Worm (Caenorhabditis elegans) whole organism, L1 larva: Measurements from ENCODE around the gene lgc-34.
"Not testable (repeated sequence)": the region's sequence is repeated elsewhere in the genome, so short reads cannot be mapped to it uniquely, and the experiment has no call there.

Experiments used
- C04F5.9 ChIP-seq: sonication (generic microtip); optimal IDR thresholded peaks from 2 replicates; lab custom pipeline; 2016; ENCODE audit warnings: missing genetic modification characterization, missing compliant biosample characterization
- C16A3.4 ChIP-seq: fragments of 150-350 bp; optimal IDR thresholded peaks from 2 replicates; lab custom pipeline; 2014; ENCODE audit warnings: missing biosample characterization, missing genetic modification characterization
- C34B4.2 ChIP-seq: sonication (generic microtip); optimal IDR thresholded peaks from 2 replicates; lab custom pipeline; 2017; ENCODE audit warnings: mild to moderate bottlenecking, missing genetic modification characterization, missing compliant biosample characterization
- F16B12.6 ChIP-seq: fragments of 150-350 bp; optimal IDR thresholded peaks from 2 replicates; lab custom pipeline; 2014; ENCODE audit warnings: missing biosample characterization, missing genetic modification characterization
- aha-1 ChIP-seq: fragments of 150-350 bp; optimal IDR thresholded peaks from 2 replicates; lab custom pipeline; 2014; ENCODE audit warnings: missing biosample characterization, missing genetic modification characterization
- alr-1 ChIP-seq: fragments of 200-800 bp; sonication (Bioruptor generic); optimal IDR thresholded peaks from 2 replicates; lab custom pipeline; 2018; ENCODE audit warnings: borderline replicate concordance, mild to moderate bottlenecking, missing genetic modification characterization, missing compliant biosample characterization
- ama-1 ChIP-seq: fragments of 150-350 bp; optimal IDR thresholded peaks from 2 replicates; lab custom pipeline; 2014
- blmp-1 ChIP-seq: fragments of 150-350 bp; optimal IDR thresholded peaks from 2 replicates; lab custom pipeline; 2014; ENCODE audit warnings: missing biosample characterization, missing genetic modification characterization
- ceh-88 ChIP-seq: fragments of 200-800 bp; sonication (Bioruptor generic); IDR thresholded peaks from 2 replicates; pipeline ENCODE4 v1.3.6; 2022; ENCODE audit warnings: missing genetic modification characterization, missing compliant biosample characterization
- ces-1 ChIP-seq: fragments of 150-350 bp; optimal IDR thresholded peaks from 2 replicates; lab custom pipeline; 2014; ENCODE audit warnings: missing biosample characterization, missing genetic modification reagents, missing genetic modification characterization
- dpl-1 ChIP-seq, 3 experiments: fragments of 150-350 bp in 2 of 3; sonication (generic microtip) in 1 of 3; optimal IDR thresholded peaks; 2 replicates each; lab custom pipeline; 2014 to 2017; ENCODE audit warnings: missing biosample characterization in 3 of 3, missing genetic modification characterization in 3 of 3, missing genetic modification reagents in 3 of 3
- dsc-1 ChIP-seq: sonication (generic microtip); optimal IDR thresholded peaks from 2 replicates; lab custom pipeline; 2016; ENCODE audit warnings: mild to moderate bottlenecking, missing genetic modification characterization, missing compliant biosample characterization
- egl-13 ChIP-seq: sonication (generic microtip); optimal IDR thresholded peaks from 2 replicates; lab custom pipeline; 2016; ENCODE audit warnings: missing genotype, missing genetic modification reagents, missing genetic modification characterization, missing compliant biosample characterization
- elt-3 ChIP-seq, 6 experiments: fragments of 150-350 bp in 1 of 6; sonication (generic microtip); optimal IDR thresholded peaks; 2 replicates each; lab custom pipeline; 2017 to 2018; ENCODE audit warnings: missing biosample characterization in 6 of 6, missing genetic modification characterization in 6 of 6, inconsistent platforms in 1 of 6
- fkh-10 ChIP-seq: sonication (generic microtip); optimal IDR thresholded peaks from 2 replicates; lab custom pipeline; 2017; ENCODE audit warnings: missing biosample characterization, missing genetic modification reagents, missing genetic modification characterization
- fos-1 ChIP-seq: fragments of 150-350 bp; optimal IDR thresholded peaks from 2 replicates; lab custom pipeline; 2014; ENCODE audit warnings: missing biosample characterization, missing genetic modification characterization
- hlh-17 ChIP-seq: fragments of 200-800 bp; sonication (Bioruptor generic); optimal IDR thresholded peaks from 2 replicates; lab custom pipeline; 2018; ENCODE audit warnings: missing genetic modification characterization, mild to moderate bottlenecking, missing compliant biosample characterization, moderate library complexity, borderline replicate concordance
- hlh-4 ChIP-seq: sonication (generic microtip); optimal IDR thresholded peaks from 2 replicates; lab custom pipeline; 2016; ENCODE audit warnings: mild to moderate bottlenecking, missing genetic modification characterization, missing compliant biosample characterization
- lin-14 ChIP-seq: fragments of 200-800 bp; sonication (Bioruptor generic); optimal IDR thresholded peaks from 2 replicates; lab custom pipeline; 2018; ENCODE audit warnings: mild to moderate bottlenecking, missing genetic modification characterization, moderate library complexity, missing compliant biosample characterization
- lin-35 ChIP-seq, 2 experiments: fragments of 150-350 bp; optimal IDR thresholded peaks; 2 replicates each; lab custom pipeline; 2014; ENCODE audit warnings: missing biosample characterization in 2 of 2, missing genetic modification characterization in 2 of 2, missing genetic modification reagents in 2 of 2
- lin-39 ChIP-seq: fragments of 150-350 bp; optimal IDR thresholded peaks from 2 replicates; lab custom pipeline; 2014; ENCODE audit warnings: missing biosample characterization, missing genetic modification reagents, missing genetic modification characterization
- mef-2 ChIP-seq: fragments of 150-350 bp; optimal IDR thresholded peaks from 2 replicates; lab custom pipeline; 2014; ENCODE audit warnings: missing biosample characterization, missing genetic modification characterization
- mep-1 ChIP-seq: fragments of 150-350 bp; optimal IDR thresholded peaks from 2 replicates; lab custom pipeline; 2014; ENCODE audit warnings: missing biosample characterization, missing genetic modification characterization
- nhr-12 ChIP-seq: sonication (generic microtip); optimal IDR thresholded peaks from 2 replicates; lab custom pipeline; 2017; ENCODE audit warnings: missing biosample characterization, missing genetic modification characterization
- nhr-28 ChIP-seq: fragments of 150-350 bp; optimal IDR thresholded peaks from 2 replicates; lab custom pipeline; 2014; ENCODE audit warnings: missing biosample characterization, missing genetic modification characterization
- nhr-77 ChIP-seq: fragments of 150-350 bp; optimal IDR thresholded peaks from 2 replicates; lab custom pipeline; 2014; ENCODE audit warnings: missing biosample characterization, missing genetic modification characterization
- nhr-90 ChIP-seq: sonication (generic microtip); optimal IDR thresholded peaks from 2 replicates; lab custom pipeline; 2016; ENCODE audit warnings: mild to moderate bottlenecking, missing genetic modification characterization, missing compliant biosample characterization; ENCODE audit not compliant: poor library complexity
- pag-3 ChIP-seq: sonication (generic microtip); optimal IDR thresholded peaks from 2 replicates; lab custom pipeline; 2017; ENCODE audit warnings: missing genetic modification characterization, mild to moderate bottlenecking, missing compliant biosample characterization, antibody characterized with exemption, borderline replicate concordance; ENCODE audit not compliant: insufficient read depth
- pqm-1 ChIP-seq: sonication (generic microtip); optimal IDR thresholded peaks from 3 replicates; lab custom pipeline; 2017; ENCODE audit warnings: missing biosample characterization, missing genetic modification characterization
- rnt-1 ChIP-seq: sonication (generic microtip); optimal IDR thresholded peaks from 2 replicates; lab custom pipeline; 2016; ENCODE audit warnings: mild to moderate bottlenecking, missing genetic modification characterization, moderate library complexity, missing compliant biosample characterization
- sptf-1 ChIP-seq: fragments of 150-350 bp; optimal IDR thresholded peaks from 2 replicates; lab custom pipeline; 2014; ENCODE audit warnings: missing biosample characterization, missing genetic modification characterization
- sup-37 ChIP-seq: fragments of 200-800 bp; sonication (Bioruptor generic); optimal IDR thresholded peaks from 2 replicates; lab custom pipeline; 2018; ENCODE audit warnings: mild to moderate bottlenecking, missing genetic modification characterization, missing compliant biosample characterization
- swsn-7 ChIP-seq: sonication (generic microtip); optimal IDR thresholded peaks from 2 replicates; lab custom pipeline; 2016; ENCODE audit warnings: missing genetic modification characterization, missing compliant biosample characterization
- tlp-1 ChIP-seq: fragments of 150-350 bp; optimal IDR thresholded peaks from 2 replicates; lab custom pipeline; 2014; ENCODE audit warnings: missing biosample characterization, missing genetic modification characterization
- unc-130 ChIP-seq: fragments of 150-350 bp; optimal IDR thresholded peaks from 2 replicates; lab custom pipeline; 2017; ENCODE audit warnings: missing biosample characterization, missing genetic modification characterization, inconsistent platforms
- unc-62 ChIP-seq: fragments of 150-350 bp; optimal IDR thresholded peaks from 2 replicates; lab custom pipeline; 2014; ENCODE audit warnings: missing biosample characterization, missing genetic modification reagents, missing genetic modification characterization
- unc-98 ChIP-seq: fragments of 200-800 bp; sonication (Bioruptor generic); IDR thresholded peaks from 2 replicates; pipeline ENCODE4 v1.3.6; 2022; ENCODE audit warnings: missing genetic modification characterization, missing compliant biosample characterization
- xbp-1 ChIP-seq: sonication (generic microtip); optimal IDR thresholded peaks from 2 replicates; lab custom pipeline; 2016; ENCODE audit warnings: missing genetic modification characterization, missing compliant biosample characterization
- zip-4 ChIP-seq: fragments of 200-800 bp; sonication (Bioruptor generic); optimal IDR thresholded peaks from 2 replicates; lab custom pipeline; 2018; ENCODE audit warnings: mild to moderate bottlenecking, missing genetic modification characterization, moderate library complexity, missing compliant biosample characterization
- ztf-4 ChIP-seq: fragments of 150-350 bp; optimal IDR thresholded peaks from 2 replicates; lab custom pipeline; 2014; ENCODE audit warnings: missing biosample characterization, missing genetic modification characterization

Gene lgc-34

DNA sequence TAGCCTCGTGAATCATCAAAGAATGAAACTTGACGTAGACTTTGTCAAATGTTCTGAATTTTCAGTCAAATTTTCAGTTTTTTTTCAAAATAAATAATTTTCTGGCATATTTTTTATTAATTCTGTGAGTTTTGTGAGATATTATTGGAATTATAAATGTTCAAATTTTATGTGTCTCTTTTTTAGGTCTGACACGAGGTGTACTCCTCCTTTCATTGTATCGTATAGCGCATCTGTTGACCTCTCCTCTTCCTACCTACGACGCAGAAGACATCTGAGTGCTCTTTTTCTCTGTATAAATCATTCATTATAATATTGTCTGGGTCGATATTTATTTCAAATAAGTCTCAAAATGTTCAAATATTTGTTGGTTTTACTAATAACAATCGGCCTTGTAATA is 8.9 kb downstream of the lgc-34 start, which contains the start of gene T27A1.3:
TSS of gene T27A1.3 (plus strand) at position 301 of the 400 bp plus-strand sequence.
- not testable (repeated sequence) for TF ChIP-seq nhr-77, fos-1, mef-2 (tag; lab: Kevin White, UChicago)

DNA sequence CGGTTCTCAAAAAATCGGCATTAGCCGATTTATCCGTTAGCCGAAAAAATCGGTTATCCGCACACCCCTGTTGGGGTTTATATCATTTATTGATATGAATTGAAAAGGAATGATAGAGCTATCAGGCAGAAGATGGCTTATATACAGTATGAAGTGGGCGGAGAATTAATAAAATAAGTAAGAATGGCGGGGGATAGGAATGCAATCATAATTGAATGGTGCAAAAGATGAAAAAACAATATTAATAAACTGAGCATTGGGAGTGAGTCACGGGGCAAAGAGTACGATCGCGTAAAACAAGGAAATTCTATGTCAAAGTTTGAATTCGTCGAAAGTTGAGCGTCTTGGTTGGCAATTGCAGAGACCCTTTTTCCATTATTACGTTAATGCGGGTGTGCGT is 10.4 kb downstream of the lgc-34 start, which contains the start of gene T27A1.2:
TSS of gene T27A1.2 (minus strand) at position 101 of the 400 bp plus-strand sequence.
- TF ChIP-seq ceh-88 (GFP tag; lab: Robert Waterston, UW) = no peak
- no peak for TF ChIP-seq elt-3 (tag; optimal IDR thresholded peaks at IDR 0.05; lab: Kevin White, UChicago)
- no peak for TF ChIP-seq rnt-1 (tag; lab: Kevin White, UChicago)
- no peak for TF ChIP-seq alr-1 (tag; lab: Kevin White, UChicago)
- TF ChIP-seq pqm-1 (tag; lab: Kevin White, UChicago) = no peak
- no peak for TF ChIP-seq lin-39
- no peak for TF ChIP-seq egl-13 (tag; lab: Kevin White, UChicago)
- no peak for TF ChIP-seq fkh-10 (GFP tag; lab: Kevin White, UChicago)
- TF ChIP-seq nhr-12 = no peak
- no peak for TF ChIP-seq pag-3
- TF ChIP-seq ama-1 (lab: Kevin White, UChicago) = no peak
- TF ChIP-seq nhr-28 = no peak
- TF ChIP-seq unc-62 (GFP tag; lab: Kevin White, UChicago) = no peak
- no peak for TF ChIP-seq sptf-1
- TF ChIP-seq mep-1 = no peak
- no peak for TF ChIP-seq F16B12.6
- no peak for TF ChIP-seq blmp-1
- no peak for TF ChIP-seq dpl-1 (GFP tag; optimal IDR thresholded peaks at IDR 0.05; lab: Kevin White, UChicago)
- TF ChIP-seq zip-4 (GFP tag; lab: Kevin White, UChicago) = no peak

DNA sequence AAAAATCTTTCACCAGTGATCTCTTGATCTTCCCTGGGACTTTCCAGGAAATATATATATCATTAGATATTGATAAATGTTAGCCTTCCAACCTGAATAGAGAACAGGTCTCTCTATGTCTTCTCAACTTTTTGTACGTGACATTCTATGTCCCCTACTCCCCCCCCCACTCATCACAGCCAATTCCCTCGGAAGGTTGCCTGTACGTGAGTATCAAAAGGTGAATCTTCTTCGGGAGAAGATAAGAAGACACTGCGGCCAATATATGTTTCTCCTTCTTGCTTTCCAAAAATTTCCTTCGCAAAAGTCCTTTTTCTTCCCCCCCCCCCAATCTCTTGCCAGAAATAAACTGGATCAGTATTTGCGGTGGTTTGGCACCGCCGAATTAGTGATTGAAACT is 16.0 kb downstream of the lgc-34 start:
- TF ChIP-seq C16A3.4 (tag; lab: Kevin White, UChicago) = no peak
- no peak for TF ChIP-seq ztf-4 (tag; lab: Kevin White, UChicago)
- no peak for TF ChIP-seq swsn-7 (tag; lab: Kevin White, UChicago)
- no peak for TF ChIP-seq hlh-4 (tag; lab: Kevin White, UChicago)
- no peak for TF ChIP-seq pag-3
- TF ChIP-seq elt-3 (tag; optimal IDR thresholded peaks at IDR 0.05; lab: Kevin White, UChicago) = peak in 1 of 6 experiments; percentile 76
- TF ChIP-seq blmp-1 = peak; percentile 87
- TF ChIP-seq nhr-90 (tag; lab: Kevin White, UChicago) = no peak
- TF ChIP-seq lin-14 = no peak

DNA sequence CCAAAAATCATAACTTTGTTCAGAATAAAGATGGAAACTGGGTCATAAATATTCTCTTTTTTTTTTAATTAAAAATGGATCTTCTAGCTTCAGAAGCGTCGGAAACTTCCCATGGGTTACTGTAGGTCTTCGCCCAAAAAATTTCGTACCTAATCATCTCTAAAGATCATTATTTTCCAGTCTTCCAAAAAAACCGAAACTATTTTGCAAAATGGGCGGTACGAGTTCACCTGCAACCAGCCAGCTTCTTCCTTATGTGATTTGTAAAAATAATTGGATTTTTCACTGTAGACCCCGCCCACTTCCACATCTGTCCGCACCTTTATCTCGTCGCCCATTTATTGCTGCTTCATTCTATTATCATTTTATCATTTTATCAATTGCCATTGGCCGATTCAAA is 20.0 kb downstream of the lgc-34 start, which contains the start of gene mlt-10:
TSS of gene mlt-10 (plus strand) at position 301 of the 400 bp plus-strand sequence.
- TF ChIP-seq lin-35 (GFP tag; optimal IDR thresholded peaks at IDR 0.05; lab: Kevin White, UChicago) = no peak
- no peak for TF ChIP-seq sup-37 (GFP tag; lab: Kevin White, UChicago)
- TF ChIP-seq C04F5.9 (tag; lab: Kevin White, UChicago) = no peak
- no peak for TF ChIP-seq zip-4 (GFP tag; lab: Kevin White, UChicago)
- TF ChIP-seq aha-1 (tag; lab: Kevin White, UChicago) = no peak
- no peak for TF ChIP-seq tlp-1
- TF ChIP-seq unc-62 (GFP tag; lab: Kevin White, UChicago) = no peak
- no peak for TF ChIP-seq unc-98
- TF ChIP-seq xbp-1 = no peak
- TF ChIP-seq unc-130 = no peak
- no peak for TF ChIP-seq dsc-1 (tag; lab: Kevin White, UChicago)
- TF ChIP-seq nhr-77 (tag; lab: Kevin White, UChicago) = no peak
- TF ChIP-seq ces-1 (GFP tag; lab: Kevin White, UChicago) = no peak
- TF ChIP-seq C34B4.2 (tag; lab: Kevin White, UChicago) = no peak
- TF ChIP-seq hlh-17 (GFP tag; lab: Kevin White, UChicago) = no peak
- TF ChIP-seq, all 84 proteins: peak for 0
